Fruit fly (Drosophila melanogaster) whole organism, adult: ENCODE data around the gene CG14627.

ENCODE experiments used
- CG11617 ChIP-seq: fragments of 200-800 bp; sonication (Bioruptor generic); optimal IDR thresholded peaks from 2 replicates; lab custom pipeline; 2017; ENCODE audit warnings: mild to moderate bottlenecking, missing biosample characterization, missing genetic modification reagents, missing genetic modification characterization
- CG12768 ChIP-seq: fragments of 200-800 bp; sonication (Bioruptor generic); optimal IDR thresholded peaks from 2 replicates; lab custom pipeline; 2017; ENCODE audit warnings: missing biosample characterization, missing genetic modification characterization, mild to moderate bottlenecking, moderate library complexity, missing genetic modification reagents
- CG14711 ChIP-seq: fragments of 200-800 bp; sonication (Bioruptor generic); optimal IDR thresholded peaks from 2 replicates; lab custom pipeline; 2018; ENCODE audit warnings: missing biosample characterization, mild to moderate bottlenecking, missing genetic modification characterization, moderate library complexity
- CG1620 ChIP-seq: fragments of 200-800 bp; sonication (Bioruptor generic); optimal IDR thresholded peaks from 2 replicates; lab custom pipeline; 2016; ENCODE audit warnings: missing biosample characterization, missing genetic modification characterization
- CG33017 ChIP-seq: fragments of 200-800 bp; sonication (Bioruptor generic); optimal IDR thresholded peaks from 2 replicates; lab custom pipeline; 2018; ENCODE audit warnings: missing biosample characterization, mild to moderate bottlenecking, missing genetic modification characterization, moderate library complexity
- CG5204 ChIP-seq: fragments of 200-800 bp; sonication (Bioruptor generic); optimal IDR thresholded peaks from 2 replicates; lab custom pipeline; 2016; ENCODE audit warnings: missing biosample characterization, missing genetic modification characterization
- CG7045 ChIP-seq: fragments of 200-800 bp; sonication (Bioruptor generic); optimal IDR thresholded peaks from 2 replicates; lab custom pipeline; 2017; ENCODE audit warnings: missing biosample characterization, mild to moderate bottlenecking, missing genetic modification characterization
- CG7101 ChIP-seq: fragments of 200-800 bp; sonication (Bioruptor generic); optimal IDR thresholded peaks from 2 replicates; lab custom pipeline; 2018; ENCODE audit warnings: missing biosample characterization, mild to moderate bottlenecking, missing genetic modification characterization, moderate library complexity
- Clk ChIP-seq: fragments of 200-800 bp; sonication (Bioruptor generic); optimal IDR thresholded peaks from 2 replicates; lab custom pipeline; 2017; ENCODE audit warnings: missing biosample characterization, missing genetic modification characterization
- Crg-1 ChIP-seq: fragments of 200-800 bp; sonication (Bioruptor generic); optimal IDR thresholded peaks from 2 replicates; lab custom pipeline; 2016; ENCODE audit warnings: missing biosample characterization, missing genetic modification characterization
- Hr96 ChIP-seq: fragments of 200-800 bp; sonication (Bioruptor generic); optimal IDR thresholded peaks from 2 replicates; lab custom pipeline; 2016; ENCODE audit warnings: missing biosample characterization, missing genetic modification characterization
- Mnt ChIP-seq: fragments of 200-800 bp; sonication (Bioruptor generic); optimal IDR thresholded peaks from 2 replicates; lab custom pipeline; 2016; ENCODE audit warnings: missing biosample characterization, mild to moderate bottlenecking, missing genetic modification characterization
- bab1 ChIP-seq: fragments of 200-800 bp; sonication (Bioruptor generic); optimal IDR thresholded peaks from 3 replicates; lab custom pipeline; 2019; ENCODE audit warnings: missing biosample characterization, mild to moderate bottlenecking, missing genetic modification characterization, moderate library complexity
- cic ChIP-seq: fragments of 200-800 bp; sonication (Bioruptor generic); optimal IDR thresholded peaks from 2 replicates; lab custom pipeline; 2017; ENCODE audit warnings: missing biosample characterization, mild to moderate bottlenecking, missing genetic modification characterization, moderate library complexity
- cnc ChIP-seq, 2 experiments: fragments of >200 bp; optimal IDR thresholded peaks; 2 replicates each; lab custom pipeline; 2017
- kay ChIP-seq: fragments of 200-800 bp; sonication (Bioruptor generic); peaks from one replicate; lab custom pipeline; 2016; ENCODE audit warnings: missing biosample characterization, missing genetic modification characterization, borderline replicate concordance
- ovo ChIP-seq: fragments of 200-800 bp; sonication (Bioruptor generic); optimal IDR thresholded peaks from 2 replicates; lab custom pipeline; 2016; ENCODE audit warnings: missing biosample characterization, missing genetic modification characterization
- pad ChIP-seq: fragments of 200-800 bp; sonication (Bioruptor generic); optimal IDR thresholded peaks from 3 replicates; lab custom pipeline; 2017; ENCODE audit warnings: missing biosample characterization, missing genetic modification characterization, mild to moderate bottlenecking, moderate library complexity, missing genetic modification reagents
- tj ChIP-seq: fragments of 200-800 bp; sonication (Bioruptor generic); optimal IDR thresholded peaks from 3 replicates; lab custom pipeline; 2017; ENCODE audit warnings: missing biosample characterization, mild to moderate bottlenecking, missing genetic modification characterization, moderate library complexity
- toe ChIP-seq: fragments of 200-800 bp; sonication (Bioruptor generic); optimal IDR thresholded peaks from 2 replicates; lab custom pipeline; 2016; ENCODE audit warnings: missing biosample characterization, missing genetic modification characterization

Gene CG14627

DNA sequence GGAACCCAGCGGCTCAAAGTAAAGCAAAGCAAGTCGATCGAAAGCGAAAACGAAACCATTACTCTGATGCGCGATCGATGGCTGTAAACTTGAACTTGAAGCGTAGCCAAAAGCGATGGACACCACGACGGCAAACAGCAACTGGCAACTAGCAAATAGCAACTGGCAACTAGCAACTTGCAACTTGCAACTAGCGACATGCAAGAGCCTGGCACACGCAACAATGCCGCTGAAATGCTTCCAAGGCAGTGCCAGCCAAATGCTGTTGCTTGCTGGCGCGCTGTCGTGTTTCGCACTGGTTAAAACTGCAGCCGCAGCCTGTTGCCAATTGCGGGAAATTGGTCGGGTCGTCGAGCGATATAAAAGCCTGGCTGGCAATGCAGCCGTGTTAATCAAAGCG is at the start of gene CG14627:
Gene CG14627 (plus strand): TSS at position 301 of the 400 bp plus-strand sequence.
- TF ChIP-seq CG1620 (GFP tag; lab: Kevin White, UChicago) (no peak), tj (GFP tag; lab: Kevin White, UChicago) (no peak), bab1 (GFP tag; lab: Kevin White, UChicago) (no peak), ovo (GFP tag; lab: Kevin White, UChicago) (no peak), kay (no peak), CG33017 (tag; lab: Kevin White, UChicago) (no peak), cnc (optimal IDR thresholded peaks at IDR 0.05; lab: Kevin White, UChicago) (no peak), CG7101 (no peak), CG11617 (GFP tag; lab: Kevin White, UChicago) (no peak), Hr96 (GFP tag; lab: Kevin White, UChicago) (no peak), Mnt (GFP tag; lab: Kevin White, UChicago) (no peak), CG7045 (no peak), Clk (GFP tag; lab: Kevin White, UChicago) (no peak), toe (GFP tag; lab: Kevin White, UChicago) (no peak), Crg-1 (GFP tag; lab: Kevin White, UChicago) (no peak), pad (GFP tag; lab: Kevin White, UChicago) (no peak), CG14711 (tag; lab: Kevin White, UChicago) (no peak), cic (GFP tag; lab: Kevin White, UChicago) (no peak), CG5204 (GFP tag; lab: Kevin White, UChicago) (no peak), CG12768 (GFP tag; lab: Kevin White, UChicago) (no peak)

DNA sequence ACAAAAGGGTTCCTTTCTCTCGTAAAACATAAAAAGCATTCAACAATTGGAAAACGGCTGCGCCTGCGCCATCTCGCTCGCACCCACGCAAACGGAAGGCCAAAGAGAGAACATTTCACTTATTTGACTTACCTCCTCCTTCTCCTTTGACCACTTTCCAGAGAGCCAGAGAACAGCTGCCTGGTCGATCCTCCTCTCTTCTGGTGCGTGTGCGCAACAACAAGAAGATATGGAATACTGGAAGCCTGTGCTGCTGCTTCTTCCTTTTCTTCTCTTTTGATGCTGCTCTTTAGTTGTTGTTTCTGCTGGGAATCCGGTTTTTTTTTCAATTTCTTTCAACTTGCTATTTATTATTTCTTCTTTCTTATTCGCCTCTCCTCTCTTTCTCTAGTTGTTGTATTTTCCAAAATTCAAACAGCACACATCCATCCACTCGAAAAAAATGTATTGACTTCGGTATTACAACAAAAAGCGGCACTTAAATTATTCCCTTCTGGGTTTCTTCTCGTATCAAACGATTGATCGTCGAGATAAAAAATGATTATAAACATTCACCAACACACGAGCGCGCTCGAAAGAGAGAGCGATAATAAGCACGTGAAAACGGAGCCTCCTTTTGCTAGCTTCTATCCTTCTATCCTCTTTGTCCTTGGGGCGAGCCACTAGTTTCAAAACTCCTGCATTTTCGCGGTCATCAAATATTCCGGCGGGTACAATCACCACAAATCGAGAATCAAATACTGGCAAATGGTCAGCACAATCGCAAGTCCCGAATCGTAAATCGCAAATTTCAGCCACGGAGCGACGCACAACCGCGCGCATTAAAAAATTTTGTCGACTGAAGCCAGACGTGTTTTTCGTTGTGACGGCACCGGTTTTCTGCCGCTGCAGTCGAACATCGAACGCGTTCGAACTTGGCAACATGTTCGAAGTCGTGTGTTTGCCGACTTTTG is 47.1 kb upstream of the CG14627 start, which contains the start of gene CG3655:
Gene CG3655 (minus strand): TSS at position 844 of the 953 bp plus-strand sequence.
- no peak for TF ChIP-seq CG1620 (GFP tag; lab: Kevin White, UChicago)
- no peak for TF ChIP-seq Clk (GFP tag; lab: Kevin White, UChicago)
- TF ChIP-seq bab1 (GFP tag; lab: Kevin White, UChicago): peak; percentile 15
- TF ChIP-seq tj (GFP tag; lab: Kevin White, UChicago): peak; percentile 2
- no peak for TF ChIP-seq Crg-1 (GFP tag; lab: Kevin White, UChicago)
- TF ChIP-seq toe (GFP tag; lab: Kevin White, UChicago): no peak
- peak; percentile 40 for TF ChIP-seq Mnt (GFP tag; lab: Kevin White, UChicago)
- TF ChIP-seq CG14711 (tag; lab: Kevin White, UChicago): no peak
- no peak for TF ChIP-seq kay

DNA sequence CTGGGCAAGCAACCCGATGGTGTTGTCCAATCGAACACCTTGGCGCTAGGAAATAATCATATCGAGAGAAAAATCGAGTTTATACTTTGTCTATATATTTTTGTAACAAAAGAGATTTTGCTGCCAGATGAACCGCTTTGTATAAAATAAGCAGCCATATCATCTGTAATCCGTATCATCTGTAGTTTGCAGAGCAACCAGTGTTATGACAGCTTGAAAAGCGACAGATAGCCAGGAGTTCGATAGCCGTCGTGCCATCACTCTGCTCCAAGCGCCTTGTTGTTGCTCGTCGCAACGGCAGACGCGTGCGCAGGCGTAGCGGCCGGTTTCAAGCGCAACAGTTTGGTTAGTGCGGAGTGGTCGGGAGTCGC is 46.4 kb upstream of the CG14627 start:
- TF ChIP-seq kay: no peak
- TF ChIP-seq Hr96 (GFP tag; lab: Kevin White, UChicago): no peak
- TF ChIP-seq pad (GFP tag; lab: Kevin White, UChicago): no peak
- no peak for TF ChIP-seq Crg-1 (GFP tag; lab: Kevin White, UChicago)
- TF ChIP-seq CG7045: no peak
- TF ChIP-seq cnc (optimal IDR thresholded peaks at IDR 0.05; lab: Kevin White, UChicago): no peak
- no peak for TF ChIP-seq CG11617 (GFP tag; lab: Kevin White, UChicago)
- TF ChIP-seq CG14711 (tag; lab: Kevin White, UChicago): no peak
- no peak for TF ChIP-seq ovo (GFP tag; lab: Kevin White, UChicago)
- TF ChIP-seq Mnt (GFP tag; lab: Kevin White, UChicago): no peak
- TF ChIP-seq CG5204 (GFP tag; lab: Kevin White, UChicago): no peak
- TF ChIP-seq CG33017 (tag; lab: Kevin White, UChicago): no peak
- TF ChIP-seq CG12768 (GFP tag; lab: Kevin White, UChicago): no peak

DNA sequence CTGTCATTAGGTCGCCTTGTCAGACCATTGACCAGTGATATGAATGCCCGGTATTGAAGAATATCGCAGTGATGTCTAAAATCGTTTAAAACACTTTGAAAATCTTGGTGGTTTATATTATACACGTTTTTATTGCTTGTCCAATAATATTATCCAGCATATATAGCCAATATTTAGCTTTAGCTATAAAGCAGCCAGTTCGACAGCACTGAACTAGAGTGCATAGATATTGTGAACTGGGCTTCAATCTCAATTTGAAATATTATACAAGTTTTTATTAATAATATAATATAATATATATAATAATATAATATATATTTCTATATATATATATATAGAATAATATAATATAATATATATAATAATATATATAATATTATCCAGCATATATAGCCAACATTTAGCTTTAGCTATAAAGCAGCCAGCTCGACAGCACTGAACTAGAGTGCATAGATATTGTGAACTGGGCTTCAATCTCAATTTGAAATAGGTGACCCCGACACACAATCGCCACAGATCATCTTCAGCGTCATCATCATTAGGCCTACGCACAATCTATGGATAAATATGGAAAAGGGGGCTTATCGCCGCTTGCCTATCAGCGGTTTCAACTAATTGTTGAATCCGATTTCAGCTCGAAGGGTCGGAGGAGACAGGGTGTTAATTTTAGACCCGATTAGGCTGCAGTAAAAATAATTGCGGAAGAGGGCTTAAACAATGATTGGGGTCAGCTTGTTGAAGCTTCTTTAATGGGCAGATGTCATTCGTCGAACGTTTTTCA is 38.7 kb upstream of the CG14627 start:
- no peak for TF ChIP-seq CG1620 (GFP tag; lab: Kevin White, UChicago)
- no peak for TF ChIP-seq tj (GFP tag; lab: Kevin White, UChicago)
- no peak for TF ChIP-seq kay
- TF ChIP-seq CG14711 (tag; lab: Kevin White, UChicago): no peak
- TF ChIP-seq Mnt (GFP tag; lab: Kevin White, UChicago): no peak
- TF ChIP-seq CG11617 (GFP tag; lab: Kevin White, UChicago): no peak
- no peak for TF ChIP-seq Crg-1 (GFP tag; lab: Kevin White, UChicago)
- TF ChIP-seq cic (GFP tag; lab: Kevin White, UChicago): no peak
- no peak for TF ChIP-seq Clk (GFP tag; lab: Kevin White, UChicago)
- no peak for TF ChIP-seq CG7101
- no peak for TF ChIP-seq CG12768 (GFP tag; lab: Kevin White, UChicago)
- no peak for TF ChIP-seq CG5204 (GFP tag; lab: Kevin White, UChicago)
- no peak for TF ChIP-seq CG7045
- TF ChIP-seq pad (GFP tag; lab: Kevin White, UChicago): no peak
- no peak for TF ChIP-seq CG33017 (tag; lab: Kevin White, UChicago)

DNA sequence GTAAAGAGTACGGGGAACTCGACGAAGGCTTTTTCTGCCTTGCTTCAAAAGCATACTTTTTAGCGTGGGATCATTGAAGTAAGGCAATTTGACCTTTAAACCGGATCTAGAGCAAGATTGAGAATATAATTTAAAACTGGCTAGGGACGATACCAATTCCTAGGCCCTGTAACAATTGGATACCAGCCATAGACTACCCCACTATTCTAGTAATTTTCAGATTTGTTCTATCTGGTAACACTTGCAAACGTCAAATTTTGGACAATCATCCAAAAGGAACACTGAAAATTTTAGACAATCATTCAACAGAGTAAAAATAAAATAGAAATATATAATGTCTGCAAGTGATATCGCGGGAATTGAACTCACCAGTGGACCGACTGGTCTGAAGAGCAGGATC is 36.1 kb upstream of the CG14627 start, which contains the start of gene CG14628:
Gene CG14628 (plus strand): TSS at position 301 of the 400 bp plus-strand sequence.
- TF ChIP-seq tj (GFP tag; lab: Kevin White, UChicago) (no peak), CG7045 (no peak), Mnt (GFP tag; lab: Kevin White, UChicago) (no peak), CG7101 (no peak), Hr96 (GFP tag; lab: Kevin White, UChicago) (no peak)
